Worm (Caenorhabditis elegans): ENCODE results near the gene egas-4.

DNA sequence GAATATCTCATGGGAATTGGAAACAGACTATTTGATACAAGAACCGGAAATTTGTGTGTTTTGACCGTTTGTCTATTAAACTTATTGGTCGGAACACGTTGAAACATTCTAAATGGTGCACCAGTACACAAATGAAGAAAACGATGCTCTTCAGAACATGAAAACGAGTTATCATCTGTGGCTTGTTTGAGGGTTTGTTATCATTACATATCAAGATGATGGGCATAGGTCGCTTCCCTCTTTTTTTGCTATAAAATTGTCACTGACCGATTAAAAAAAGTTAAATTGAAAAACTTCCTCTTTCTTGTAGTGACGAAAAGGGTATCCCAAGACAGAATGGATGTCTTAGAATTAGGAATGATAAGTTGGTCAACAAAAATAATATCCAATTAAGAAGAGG lies 29.0 kb downstream of the egas-4 start:
- TF ChIP-seq nhr-77 (tag; optimal IDR thresholded peaks at IDR 0.05) (no peak), mab-5 (tag; optimal IDR thresholded peaks at IDR 0.05) (no peak), unc-62 (GFP tag; optimal IDR thresholded peaks at IDR 0.05) (no peak)
